Worm (Caenorhabditis elegans): ENCODE results near the gene srt-43.

The srt-43 gene

DNA sequence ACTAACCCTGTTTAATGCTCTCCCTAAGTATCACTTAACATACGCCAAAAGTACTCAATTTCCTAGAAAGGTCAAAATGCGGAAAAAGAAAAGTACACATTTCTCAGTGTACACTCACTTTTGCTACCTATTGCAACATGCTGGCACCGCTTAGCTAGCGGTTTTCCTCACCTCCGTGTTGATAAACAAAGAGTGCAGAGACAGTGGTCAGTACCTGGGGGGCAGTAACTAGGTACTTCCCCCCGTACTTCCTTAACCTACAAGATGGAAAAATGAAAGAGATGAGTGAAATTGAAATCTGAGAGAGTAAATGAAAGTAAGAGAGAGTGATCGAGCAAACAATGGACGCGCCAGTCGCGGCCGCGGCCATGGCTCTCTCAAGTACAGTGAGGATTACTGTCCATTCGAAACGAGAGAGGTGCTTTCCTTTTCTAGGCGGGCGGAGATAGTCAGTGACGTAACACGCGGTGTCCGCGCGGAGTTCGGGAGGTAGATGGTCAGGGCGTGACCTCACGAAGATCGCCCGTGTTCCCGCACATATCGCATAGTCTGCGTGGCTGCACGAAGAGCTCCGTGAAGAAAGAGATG, 32.8 kb upstream of the srt-43 start, which contains the start of gene cky-1:
TSS of gene cky-1 (plus strand) at position 538 of the 588 bp plus-strand sequence.
- TF ChIP-seq ztf-29 (GFP tag; IDR thresholded peaks at IDR 0.05) (no peak), cog-1 (tag; optimal IDR thresholded peaks at IDR 0.05) (no peak), klf-2 (GFP tag; conservative IDR thresholded peaks at IDR 0.05) (no peak), flt-1 (GFP tag; IDR thresholded peaks at IDR 0.05) (no peak), med-1 (GFP tag; optimal IDR thresholded peaks at IDR 0.05; ENCODE audit: insufficient read depth) (no peak), ztf-23 (GFP tag; IDR thresholded peaks at IDR 0.05) (no peak), ref-1 (GFP tag; conservative IDR thresholded peaks at IDR 0.05) (no peak), T22C8.4 (GFP tag; IDR thresholded peaks at IDR 0.05) (no peak), tab-1 (GFP tag; IDR thresholded peaks at IDR 0.05) (no peak)

DNA sequence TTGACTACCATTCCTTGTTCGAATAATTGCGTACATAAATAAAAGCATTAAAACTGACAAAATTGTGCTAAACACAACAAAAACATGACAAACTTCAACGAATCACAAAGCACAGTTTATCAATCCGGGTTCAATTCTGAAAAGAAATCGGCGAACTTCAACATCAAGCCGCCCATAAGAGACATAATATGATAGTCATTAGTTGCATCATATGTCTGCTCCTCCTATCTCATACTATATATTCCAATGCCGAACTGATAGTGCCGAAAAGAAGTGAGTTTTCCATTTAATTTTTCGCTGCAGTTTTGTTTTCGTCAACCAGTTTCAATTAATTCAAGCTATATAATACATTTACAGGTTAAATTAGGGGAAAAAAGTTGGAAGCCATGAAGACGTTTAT, 27.4 kb upstream of the srt-43 start, which contains the start of gene hrg-7:
TSS of gene hrg-7 (plus strand) at position 358 of the 400 bp plus-strand sequence.
- TF ChIP-seq cog-1 (tag; optimal IDR thresholded peaks at IDR 0.05): no peak
- no peak for TF ChIP-seq med-1 (GFP tag; optimal IDR thresholded peaks at IDR 0.05; ENCODE audit: insufficient read depth)
- TF ChIP-seq tab-1 (GFP tag; IDR thresholded peaks at IDR 0.05): no peak
- no peak for TF ChIP-seq ref-1 (GFP tag; conservative IDR thresholded peaks at IDR 0.05)
- no peak for TF ChIP-seq T22C8.4 (GFP tag; IDR thresholded peaks at IDR 0.05)
- TF ChIP-seq klf-2 (GFP tag; conservative IDR thresholded peaks at IDR 0.05): no peak
- no peak for TF ChIP-seq ztf-29 (GFP tag; IDR thresholded peaks at IDR 0.05)
- TF ChIP-seq flt-1 (GFP tag; IDR thresholded peaks at IDR 0.05): no peak
- TF ChIP-seq ztf-23 (GFP tag; IDR thresholded peaks at IDR 0.05): no peak

DNA sequence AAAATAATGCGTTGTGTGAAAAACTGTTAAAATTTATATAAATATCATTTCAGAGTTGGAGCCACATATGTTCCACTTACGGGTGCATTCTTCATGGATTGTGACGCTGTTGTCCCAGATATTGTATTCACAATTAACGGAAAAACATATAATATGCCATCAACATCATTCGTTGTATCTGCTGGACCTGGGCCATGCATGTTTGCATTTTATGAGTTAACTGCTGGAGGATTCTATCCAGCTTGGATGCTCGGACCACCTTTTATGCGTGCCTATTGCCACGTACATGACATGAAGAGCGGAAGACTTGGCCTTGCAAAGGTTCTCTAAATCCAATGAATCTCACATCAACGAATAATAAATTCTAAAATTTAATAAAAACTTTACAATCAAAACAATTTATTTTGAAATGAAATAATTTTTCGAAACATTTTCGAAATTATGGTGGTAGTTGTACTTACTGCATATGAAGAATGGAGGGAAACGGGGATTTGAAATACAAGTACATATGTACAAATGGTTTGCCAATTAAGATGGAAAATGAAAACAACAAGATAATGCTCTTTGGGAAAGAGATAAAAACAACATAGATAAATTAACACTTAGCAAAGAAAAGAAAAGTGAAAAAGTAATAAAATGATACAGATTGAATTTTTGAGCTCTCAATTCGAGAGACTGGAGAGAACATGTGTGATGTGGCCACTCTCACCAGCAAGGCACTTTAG, 25.1 kb upstream of the srt-43 start:
- TF ChIP-seq T22C8.4 (GFP tag; IDR thresholded peaks at IDR 0.05) (no peak), flt-1 (GFP tag; IDR thresholded peaks at IDR 0.05) (no peak), med-1 (GFP tag; optimal IDR thresholded peaks at IDR 0.05; ENCODE audit: insufficient read depth) (no peak), ztf-29 (GFP tag; IDR thresholded peaks at IDR 0.05) (no peak), klf-2 (GFP tag; conservative IDR thresholded peaks at IDR 0.05) (no peak), tab-1 (GFP tag; IDR thresholded peaks at IDR 0.05) (no peak), ref-1 (GFP tag; conservative IDR thresholded peaks at IDR 0.05) (no peak), ztf-23 (GFP tag; IDR thresholded peaks at IDR 0.05) (no peak), cog-1 (tag; optimal IDR thresholded peaks at IDR 0.05) (no peak)

DNA sequence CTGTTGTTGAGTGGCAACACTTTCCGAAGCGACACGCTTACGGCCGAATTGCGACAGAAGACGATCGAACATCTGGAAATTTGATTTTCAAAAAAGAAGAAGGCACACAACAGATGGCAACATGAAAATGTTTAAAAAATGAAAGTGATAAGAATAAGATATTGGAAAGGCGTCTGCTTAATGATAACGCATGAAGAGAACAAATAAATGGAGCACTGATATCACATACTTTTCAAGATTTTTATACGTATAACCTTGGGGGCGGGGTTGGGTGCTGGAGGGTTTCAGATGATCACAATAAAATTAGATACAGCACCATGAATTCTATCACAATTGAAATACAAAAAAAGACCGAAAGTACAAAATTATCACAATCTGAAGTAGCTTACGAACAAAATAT, 24.1 kb upstream of the srt-43 start, which contains the start of gene C15C8.7:
TSS of gene C15C8.7 (minus strand) at position 72 of the 400 bp plus-strand sequence.
- TF ChIP-seq ztf-23 (GFP tag; IDR thresholded peaks at IDR 0.05) (no peak), flt-1 (GFP tag; IDR thresholded peaks at IDR 0.05) (no peak), T22C8.4 (GFP tag; IDR thresholded peaks at IDR 0.05) (no peak)

DNA sequence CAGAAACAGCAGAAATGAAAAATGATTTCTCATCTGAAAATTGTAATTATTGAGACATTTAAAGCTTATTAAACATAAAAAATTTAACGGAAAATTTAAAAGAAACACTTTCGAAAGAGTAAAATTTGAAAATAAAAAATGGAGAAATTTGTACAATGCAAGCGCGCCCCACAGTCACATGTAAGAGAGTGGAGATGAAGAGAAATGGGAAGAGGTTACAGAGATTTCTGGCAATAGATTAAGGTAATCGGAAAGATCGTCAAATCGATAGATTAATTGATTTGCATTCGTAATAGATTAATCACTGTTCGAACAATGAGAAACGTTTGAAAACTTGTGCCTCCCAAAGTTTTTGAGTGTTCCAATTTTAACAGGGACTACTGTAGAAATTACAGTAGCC, 21.6 kb upstream of the srt-43 start, which contains the start of gene C15C8.4:
TSS of gene C15C8.4 (minus strand) at position 33 of the 400 bp plus-strand sequence.
- TF ChIP-seq tab-1 (GFP tag; IDR thresholded peaks at IDR 0.05) (no peak), ref-1 (GFP tag; conservative IDR thresholded peaks at IDR 0.05) (no peak), med-1 (GFP tag; optimal IDR thresholded peaks at IDR 0.05; ENCODE audit: insufficient read depth) (no peak), cog-1 (tag; optimal IDR thresholded peaks at IDR 0.05) (no peak), ztf-29 (GFP tag; IDR thresholded peaks at IDR 0.05) (no peak), flt-1 (GFP tag; IDR thresholded peaks at IDR 0.05) (no peak), ztf-23 (GFP tag; IDR thresholded peaks at IDR 0.05) (no peak), klf-2 (GFP tag; conservative IDR thresholded peaks at IDR 0.05) (no peak), T22C8.4 (GFP tag; IDR thresholded peaks at IDR 0.05) (no peak)

DNA sequence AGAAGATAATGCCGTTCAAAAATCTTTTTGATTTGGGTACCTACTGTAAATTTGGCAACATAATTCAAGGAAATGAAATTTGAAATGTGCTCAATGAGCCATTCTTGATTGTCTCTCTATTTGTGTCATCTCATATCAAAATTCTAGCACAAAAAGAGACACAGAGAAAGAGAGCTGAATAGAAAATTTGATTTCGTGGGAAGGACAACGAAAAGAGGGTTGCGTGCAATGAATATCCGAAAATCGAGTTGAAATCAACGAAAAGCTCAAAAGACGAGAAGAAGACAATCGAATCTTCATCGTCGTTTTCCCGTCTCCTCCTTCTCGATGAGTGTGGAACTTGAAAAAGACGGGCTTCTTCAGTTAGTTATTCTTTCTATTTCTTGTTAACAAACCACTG, 21.2 kb upstream of the srt-43 start, which contains the start of gene C15C8.5:
TSS of gene C15C8.5 (plus strand) at position 152 of the 400 bp plus-strand sequence.
- no peak for TF ChIP-seq flt-1 (GFP tag; IDR thresholded peaks at IDR 0.05)
- TF ChIP-seq ztf-23 (GFP tag; IDR thresholded peaks at IDR 0.05): no peak
- TF ChIP-seq ref-1 (GFP tag; conservative IDR thresholded peaks at IDR 0.05): no peak
- no peak for TF ChIP-seq ztf-29 (GFP tag; IDR thresholded peaks at IDR 0.05)
- no peak for TF ChIP-seq med-1 (GFP tag; optimal IDR thresholded peaks at IDR 0.05; ENCODE audit: insufficient read depth)
- no peak for TF ChIP-seq klf-2 (GFP tag; conservative IDR thresholded peaks at IDR 0.05)
- no peak for TF ChIP-seq cog-1 (tag; optimal IDR thresholded peaks at IDR 0.05)
- no peak for TF ChIP-seq T22C8.4 (GFP tag; IDR thresholded peaks at IDR 0.05)
- no peak for TF ChIP-seq tab-1 (GFP tag; IDR thresholded peaks at IDR 0.05)

DNA sequence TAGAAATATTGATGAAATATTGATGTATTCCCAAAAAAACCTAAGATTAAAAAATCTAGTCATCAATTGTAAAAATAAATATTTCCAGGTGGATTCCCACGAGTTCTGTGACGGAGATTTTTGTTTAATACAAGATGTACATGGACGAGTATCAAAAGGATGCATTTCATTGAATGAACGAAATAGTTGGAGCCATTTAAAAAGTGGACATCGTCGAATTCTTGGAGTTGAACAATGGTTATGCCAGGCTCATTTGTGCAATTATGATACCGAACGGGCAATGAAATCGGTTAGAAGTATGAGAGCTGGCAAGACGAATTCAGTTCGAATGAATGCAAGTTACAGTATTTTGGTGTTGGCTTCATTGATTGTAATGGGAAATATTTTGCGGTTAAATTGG, 19.5 kb upstream of the srt-43 start:
- TF ChIP-seq T22C8.4 (GFP tag; IDR thresholded peaks at IDR 0.05) (no peak), klf-2 (GFP tag; conservative IDR thresholded peaks at IDR 0.05) (no peak), flt-1 (GFP tag; IDR thresholded peaks at IDR 0.05) (no peak), tab-1 (GFP tag; IDR thresholded peaks at IDR 0.05) (no peak), med-1 (GFP tag; optimal IDR thresholded peaks at IDR 0.05; ENCODE audit: insufficient read depth) (no peak), cog-1 (tag; optimal IDR thresholded peaks at IDR 0.05) (no peak), ztf-23 (GFP tag; IDR thresholded peaks at IDR 0.05) (no peak), ref-1 (GFP tag; conservative IDR thresholded peaks at IDR 0.05) (no peak), ztf-29 (GFP tag; IDR thresholded peaks at IDR 0.05) (no peak)

DNA sequence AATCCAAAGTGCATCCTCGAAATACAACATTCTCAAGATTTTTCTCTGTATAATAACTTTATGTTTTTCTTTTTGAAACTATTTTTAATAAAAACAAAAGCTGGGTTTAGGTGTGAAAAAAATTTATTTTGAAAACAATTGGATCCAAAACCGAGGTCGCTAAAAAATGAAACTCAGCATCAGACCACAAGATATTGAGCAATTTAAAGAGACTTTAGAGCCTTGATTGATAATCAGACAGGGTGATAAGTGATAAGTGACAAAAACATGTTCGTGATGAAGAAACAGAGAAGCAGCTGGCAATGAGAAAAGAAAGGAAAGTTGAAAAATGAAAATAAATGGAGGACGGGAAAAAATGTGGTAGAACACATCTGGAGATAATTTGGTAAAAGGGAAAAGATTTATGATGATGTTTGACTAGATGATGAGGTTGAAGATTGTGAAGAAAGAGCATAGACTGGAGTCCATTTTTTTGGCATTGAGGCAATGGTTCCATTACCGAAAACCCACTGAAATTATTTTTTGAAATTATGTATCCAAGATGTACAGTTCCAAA, 17.5 kb upstream of the srt-43 start, which contains the start of gene C15C8.6:
TSS of gene C15C8.6 (minus strand) at position 51 of the 556 bp plus-strand sequence.
- TF ChIP-seq med-1 (GFP tag; optimal IDR thresholded peaks at IDR 0.05; ENCODE audit: insufficient read depth): no peak
- no peak for TF ChIP-seq tab-1 (GFP tag; IDR thresholded peaks at IDR 0.05)
- TF ChIP-seq ztf-23 (GFP tag; IDR thresholded peaks at IDR 0.05): no peak
- TF ChIP-seq ref-1 (GFP tag; conservative IDR thresholded peaks at IDR 0.05): no peak
- no peak for TF ChIP-seq klf-2 (GFP tag; conservative IDR thresholded peaks at IDR 0.05)
- no peak for TF ChIP-seq cog-1 (tag; optimal IDR thresholded peaks at IDR 0.05)
- no peak for TF ChIP-seq flt-1 (GFP tag; IDR thresholded peaks at IDR 0.05)
- no peak for TF ChIP-seq T22C8.4 (GFP tag; IDR thresholded peaks at IDR 0.05)
- TF ChIP-seq ztf-29 (GFP tag; IDR thresholded peaks at IDR 0.05): no peak

DNA sequence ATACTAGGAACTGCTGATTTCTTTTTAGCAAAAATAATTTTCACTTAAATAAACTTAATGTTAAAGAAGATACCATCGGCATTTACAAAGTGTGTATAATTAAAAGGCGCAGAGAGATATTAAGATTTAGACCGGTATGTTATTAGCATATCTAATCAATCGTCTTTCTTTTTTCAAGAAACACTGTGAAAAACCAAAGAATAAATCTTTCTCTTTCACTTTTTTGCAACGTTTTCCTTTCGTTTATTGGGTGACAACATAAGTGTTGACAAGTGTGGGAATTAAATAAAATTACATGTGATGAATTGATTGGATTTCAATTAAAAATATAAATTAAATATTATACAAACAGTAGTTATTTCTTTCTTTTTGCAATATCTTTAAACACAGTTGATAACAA, 16.6 kb upstream of the srt-43 start, which contains the start of gene C15C8.8:
TSS of gene C15C8.8 (minus strand) at position 101 of the 400 bp plus-strand sequence.
- TF ChIP-seq klf-2 (GFP tag; conservative IDR thresholded peaks at IDR 0.05) (no peak), flt-1 (GFP tag; IDR thresholded peaks at IDR 0.05) (no peak), ztf-23 (GFP tag; IDR thresholded peaks at IDR 0.05) (no peak), tab-1 (GFP tag; IDR thresholded peaks at IDR 0.05) (no peak), ztf-29 (GFP tag; IDR thresholded peaks at IDR 0.05) (no peak), med-1 (GFP tag; optimal IDR thresholded peaks at IDR 0.05; ENCODE audit: insufficient read depth) (no peak), cog-1 (tag; optimal IDR thresholded peaks at IDR 0.05) (no peak), ref-1 (GFP tag; conservative IDR thresholded peaks at IDR 0.05) (no peak), T22C8.4 (GFP tag; IDR thresholded peaks at IDR 0.05) (no peak)
